Fruit fly (Drosophila melanogaster): Measurements from ENCODE around the gene nebu.
A peak's percentile ranks its signal among the peaks of the same experiment; 100 is the strongest.

nebu gene

dm6 chr3L:12796077-12796641 lies 46.7 kb downstream of the nebu start (continued):
- TF ChIP-seq Pdp1 (GFP tag; optimal IDR thresholded peaks at IDR 0.05) (peak in 1 of 2 experiments; percentile 57), CG16815 (GFP tag; optimal IDR thresholded peaks at IDR 0.05) (no peak), CG10321 (GFP tag; IDR thresholded peaks at IDR 0.05) (no peak), Stat92E (GFP tag; optimal IDR thresholded peaks at IDR 0.05) (no peak), ci (GFP tag; IDR thresholded peaks at IDR 0.05) (peak; percentile 58; the same call in 1 of the 3 replicates), HLH54F (GFP tag; optimal IDR thresholded peaks at IDR 0.05) (no peak), CG10543 (GFP tag; optimal IDR thresholded peaks at IDR 0.05) (peak; percentile 60), HmgZ (tag; optimal IDR thresholded peaks at IDR 0.05) (no peak), Hand (GFP tag; optimal IDR thresholded peaks at IDR 0.05) (peak; percentile 13), Kr (GFP tag; optimal IDR thresholded peaks at IDR 0.05) (no peak), Rfx (GFP tag; IDR thresholded peaks at IDR 0.05) (peak; percentile 32; the same call in 1 of the 2 replicates), chinmo (GFP tag; IDR thresholded peaks at IDR 0.05; ENCODE audit: partially characterized antibody) (peak; percentile 67; the same call in 1 of the 4 replicates), Meics (GFP tag; optimal IDR thresholded peaks at IDR 0.05) (peak; percentile 14), CG34376 (GFP tag; optimal IDR thresholded peaks at IDR 0.05) (peak; percentile 47), CG14710 (tag; optimal IDR thresholded peaks at IDR 0.05) (no peak), CG17359 (tag; optimal IDR thresholded peaks at IDR 0.05) (no peak), CG12769 (tag; optimal IDR thresholded peaks at IDR 0.05) (peak; percentile 45), CG2199 (GFP tag; IDR thresholded peaks at IDR 0.05) (peak; percentile 74; the same call in 1 of the 3 replicates), CG11696 (GFP tag; IDR thresholded peaks at IDR 0.05) (no peak), NK7.1 (GFP tag; optimal IDR thresholded peaks at IDR 0.05) (no peak), onecut (GFP tag; IDR thresholded peaks at IDR 0.05) (0 out of 2 replicates have a peak, but pooled peaks have one; percentile 9), CG7928 (GFP tag; optimal IDR thresholded peaks at IDR 0.05) (no peak), cato (GFP tag; optimal IDR thresholded peaks at IDR 0.05; ENCODE audit: borderline replicate concordance) (no peak), abd-A (tag; optimal IDR thresholded peaks at IDR 0.05) (peak; percentile 35), emc (GFP tag; optimal IDR thresholded peaks at IDR 0.05) (no peak), Adf1 (GFP tag; IDR thresholded peaks at IDR 0.05) (no peak), CG6175 (GFP tag; IDR thresholded peaks at IDR 0.05) (peak; percentile 70; the same call in 2 of the 3 replicates), Oaz (GFP tag; IDR thresholded peaks at IDR 0.05) (no peak), CG10267 (tag; optimal IDR thresholded peaks at IDR 0.05) (no peak), Atf-2 (GFP tag; optimal IDR thresholded peaks at IDR 0.05) (no peak), Bgb (GFP tag; IDR thresholded peaks at IDR 0.05; ENCODE audit: partially characterized antibody) (no peak; the same call in 1 of the 2 replicates), CG4617 (GFP tag; optimal IDR thresholded peaks at IDR 0.05; ENCODE audit: borderline replicate concordance) (no peak), E2f1 (GFP tag; IDR thresholded peaks at IDR 0.05) (peak; percentile 22; the same call in 1 of the 2 replicates), CG8290 (GFP tag; optimal IDR thresholded peaks at IDR 0.05) (no peak), CG8290 (tag; optimal IDR thresholded peaks at IDR 0.05) (peak in 1 of 2 experiments; percentile 46), Aef1 (GFP tag; IDR thresholded peaks at IDR 0.05) (no peak), CrebB (tag; optimal IDR thresholded peaks at IDR 0.05) (peak; percentile 13), Spps (tag; optimal IDR thresholded peaks at IDR 0.05) (no peak), mirr (GFP tag; optimal IDR thresholded peaks at IDR 0.05) (peak; percentile 46), Ets65A (GFP tag) (no peak), Hr3 (GFP tag; optimal IDR thresholded peaks at IDR 0.05) (no peak), rib (GFP tag; IDR thresholded peaks at IDR 0.05) (peak; percentile 34; the same call in 1 of the 2 replicates), CG1024 (GFP tag; IDR thresholded peaks at IDR 0.05) (0 out of 2 replicates have a peak, but pooled peaks have one; percentile 20), CG14441 (GFP tag; IDR thresholded peaks at IDR 0.05) (0 out of 2 replicates have a peak, but pooled peaks have one; percentile 8), Med (GFP tag) (peak; percentile 78), CkIIα-i1 (GFP tag; IDR thresholded peaks at IDR 0.05) (no peak), sug (tag; optimal IDR thresholded peaks at IDR 0.05) (peak; percentile 50), CG7987 (GFP tag; optimal IDR thresholded peaks at IDR 0.05) (peak; percentile 48), CG9876 (GFP tag; optimal IDR thresholded peaks at IDR 0.05) (no peak), mam (GFP tag; optimal IDR thresholded peaks at IDR 0.05) (no peak)
